Fruit fly (Drosophila melanogaster) whole organism, embryonic: Measurements from ENCODE around the gene Svil.

ENCODE experiments used
- Adf1 ChIP-seq: fragments of 200-800 bp; sonication (Bioruptor generic); IDR thresholded peaks from 2 replicates; pipeline ENCODE4 v1.3.6; 2022; ENCODE audit warnings: missing biosample characterization, missing genetic modification characterization
- CG10274 ChIP-seq: fragments of 200-800 bp; sonication (Bioruptor generic); optimal IDR thresholded peaks from 3 replicates; lab custom pipeline; 2017; ENCODE audit warnings: missing biosample characterization, mild to moderate bottlenecking, missing genetic modification characterization
- CG10565 ChIP-seq: fragments of 200-800 bp; sonication (Bioruptor generic); optimal IDR thresholded peaks from 3 replicates; lab custom pipeline; 2016; ENCODE audit warnings: missing biosample characterization, mild to moderate bottlenecking, missing genetic modification characterization
- CG14710 ChIP-seq: fragments of 200-800 bp; sonication (Bioruptor generic); optimal IDR thresholded peaks from 3 replicates; lab custom pipeline; 2019; ENCODE audit warnings: missing biosample characterization, mild to moderate bottlenecking, missing genetic modification characterization, moderate library complexity
- CG18262 ChIP-seq: fragments of 200-800 bp; optimal IDR thresholded peaks from 3 replicates; lab custom pipeline; 2019; ENCODE audit warnings: missing biosample characterization, mild to moderate bottlenecking, missing genetic modification characterization, moderate library complexity
- CG18476 ChIP-seq: fragments of 200-800 bp; sonication (Bioruptor generic); optimal IDR thresholded peaks from 2 replicates; lab custom pipeline; 2016; ENCODE audit warnings: missing biosample characterization, mild to moderate bottlenecking, missing genetic modification characterization
- CG2199 ChIP-seq: fragments of 200-800 bp; sonication (Bioruptor generic); IDR thresholded peaks from 3 replicates; pipeline ENCODE4 v1.3.6; 2022; ENCODE audit warnings: missing biosample characterization, missing genetic modification characterization
- CG2202 ChIP-seq: fragments of 200-800 bp; sonication (Bioruptor generic); optimal IDR thresholded peaks from 2 replicates; lab custom pipeline; 2018; ENCODE audit warnings: missing biosample characterization, mild to moderate bottlenecking, missing genetic modification characterization
- CG30020 ChIP-seq: fragments of 200-800 bp; optimal IDR thresholded peaks from 2 replicates; lab custom pipeline; 2019; ENCODE audit warnings: missing biosample characterization, mild to moderate bottlenecking, missing genetic modification characterization, moderate library complexity
- CG5180 ChIP-seq: fragments of 200-800 bp; sonication (Bioruptor generic); optimal IDR thresholded peaks from 3 replicates; lab custom pipeline; 2017; ENCODE audit warnings: missing biosample characterization, missing genetic modification characterization, mild to moderate bottlenecking, moderate library complexity, missing genetic modification reagents
- CG5953 ChIP-seq: fragments of 200-800 bp; sonication (Bioruptor generic); IDR thresholded peaks from 2 replicates; pipeline ENCODE4 v1.3.6; 2022; ENCODE audit warnings: missing biosample characterization, missing genetic modification characterization
- CG6654 ChIP-seq: fragments of 200-800 bp; sonication (Bioruptor generic); optimal IDR thresholded peaks from 2 replicates; lab custom pipeline; 2017; ENCODE audit warnings: missing biosample characterization, mild to moderate bottlenecking, missing genetic modification characterization
- CG6765 ChIP-seq: fragments of 200-800 bp; sonication (Bioruptor generic); optimal IDR thresholded peaks from 3 replicates; lab custom pipeline; 2017; ENCODE audit warnings: missing biosample characterization, mild to moderate bottlenecking, missing genetic modification characterization
- CG7745 ChIP-seq: fragments of 200-800 bp; sonication (Bioruptor generic); optimal IDR thresholded peaks from 2 replicates; lab custom pipeline; 2018; ENCODE audit warnings: missing biosample characterization, mild to moderate bottlenecking, missing genetic modification characterization, moderate library complexity
- CG7839 ChIP-seq: fragments of 200-800 bp; sonication (Bioruptor generic); optimal IDR thresholded peaks from 3 replicates; lab custom pipeline; 2018; ENCODE audit warnings: missing biosample characterization, mild to moderate bottlenecking, missing genetic modification characterization, moderate library complexity
- CG7987 ChIP-seq: fragments of 200-800 bp; sonication (Bioruptor generic); optimal IDR thresholded peaks from 2 replicates; lab custom pipeline; 2018; ENCODE audit warnings: missing biosample characterization, mild to moderate bottlenecking, missing genetic modification characterization, moderate library complexity
- CG8924 ChIP-seq: fragments of 200-800 bp; optimal IDR thresholded peaks from 3 replicates; lab custom pipeline; 2019; ENCODE audit warnings: missing biosample characterization, mild to moderate bottlenecking, missing genetic modification characterization, moderate library complexity
- CG9817 ChIP-seq: fragments of 200-800 bp; sonication (Bioruptor generic); optimal IDR thresholded peaks from 2 replicates; lab custom pipeline; 2018; ENCODE audit warnings: missing biosample characterization, mild to moderate bottlenecking, missing genetic modification characterization, moderate library complexity
- CoRest ChIP-seq: fragments of 200-800 bp; sonication (Bioruptor generic); optimal IDR thresholded peaks from 3 replicates; lab custom pipeline; 2018; ENCODE audit warnings: missing biosample characterization, mild to moderate bottlenecking, missing genetic modification characterization, moderate library complexity
- Dek ChIP-seq: fragments of 200-800 bp; sonication (Bioruptor generic); optimal IDR thresholded peaks from 3 replicates; lab custom pipeline; 2019; ENCODE audit warnings: missing biosample characterization, mild to moderate bottlenecking, missing genetic modification characterization, moderate library complexity
- Dfd ChIP-seq, 2 experiments: fragments of >200 bp; optimal IDR thresholded peaks; 2 replicates each; lab custom pipeline; 2017; ENCODE audit warnings: missing biosample characterization in 2 of 2, missing genetic modification characterization in 2 of 2
- Dip3 ChIP-seq: fragments of 200-800 bp; sonication (Bioruptor generic); optimal IDR thresholded peaks from 3 replicates; lab custom pipeline; 2016; ENCODE audit warnings: missing biosample characterization, missing genetic modification characterization
- ERR ChIP-seq: fragments of 200-800 bp; sonication (Bioruptor generic); optimal IDR thresholded peaks from 2 replicates; lab custom pipeline; 2016; ENCODE audit warnings: missing biosample characterization, missing genetic modification characterization
- Ets97D ChIP-seq: fragments of 200-800 bp; sonication (Bioruptor generic); optimal IDR thresholded peaks from 3 replicates; lab custom pipeline; 2016; ENCODE audit warnings: missing biosample characterization, missing genetic modification characterization
- GATAe ChIP-seq: fragments of 200-800 bp; sonication (Bioruptor generic); conservative IDR thresholded peaks from 2 replicates; pipeline ENCODE4 v1.3.6; 2022; ENCODE audit warnings: missing biosample characterization, missing genetic modification characterization
- Hr78 ChIP-seq, 2 experiments: fragments of 200-800 bp in 1 of 2; fragments of >200 bp in 1 of 2; sonication (Bioruptor generic) in 1 of 2; optimal IDR thresholded peaks; 2 replicates each; lab custom pipeline; 2017 to 2019; ENCODE audit warnings: missing biosample characterization in 2 of 2, missing genetic modification characterization in 2 of 2, mild to moderate bottlenecking in 1 of 2, moderate library complexity in 1 of 2
- Med ChIP-seq: fragments of 200-800 bp; sonication (Bioruptor generic); peaks from one replicate; lab custom pipeline; 2016; ENCODE audit warnings: missing biosample characterization, missing genetic modification characterization, mild to moderate bottlenecking, inconsistent platforms, moderate library complexity
- Meics ChIP-seq: fragments of 200-800 bp; sonication (Bioruptor generic); optimal IDR thresholded peaks from 2 replicates; lab custom pipeline; 2017; ENCODE audit warnings: missing biosample characterization, mild to moderate bottlenecking, missing genetic modification characterization
- Pdp1 ChIP-seq, 2 experiments: fragments of 200-800 bp; sonication (Bioruptor generic); optimal IDR thresholded peaks; 3 replicates each; lab custom pipeline; 2016; ENCODE audit warnings: missing biosample characterization in 2 of 2, missing genetic modification characterization in 2 of 2, mild to moderate bottlenecking in 1 of 2, moderate library complexity in 1 of 2
- Six4 ChIP-seq: fragments of 200-800 bp; sonication (Bioruptor generic); optimal IDR thresholded peaks from 2 replicates; lab custom pipeline; 2016; ENCODE audit warnings: missing biosample characterization, missing genetic modification characterization
- Vsx1 ChIP-seq: fragments of 200-800 bp; sonication (Bioruptor generic); optimal IDR thresholded peaks from 2 replicates; lab custom pipeline; 2017; ENCODE audit warnings: missing biosample characterization, mild to moderate bottlenecking, missing genetic modification characterization, missing genetic modification reagents
- abd-A ChIP-seq: fragments of 200-800 bp; sonication (Bioruptor generic); optimal IDR thresholded peaks from 3 replicates; lab custom pipeline; 2019; ENCODE audit warnings: missing biosample characterization, mild to moderate bottlenecking, missing genetic modification characterization, moderate library complexity
- cato ChIP-seq: fragments of 200-800 bp; sonication (Bioruptor generic); optimal IDR thresholded peaks from 2 replicates; lab custom pipeline; 2016; ENCODE audit warnings: missing biosample characterization, missing genetic modification characterization, borderline replicate concordance
- chinmo ChIP-seq: fragments of 200-800 bp; sonication (Bioruptor generic); IDR thresholded peaks from 4 replicates; pipeline ENCODE4 v1.3.6; 2022; ENCODE audit warnings: missing biosample characterization, missing genetic modification characterization; ENCODE audit not compliant: partially characterized antibody
- chm ChIP-seq: fragments of 200-800 bp; sonication (Bioruptor generic); IDR thresholded peaks from 2 replicates; pipeline ENCODE4 v1.3.6; 2022; ENCODE audit warnings: missing biosample characterization, missing genetic modification characterization
- dmrt11E ChIP-seq: fragments of 200-800 bp; sonication (Bioruptor generic); optimal IDR thresholded peaks from 3 replicates; lab custom pipeline; 2018; ENCODE audit warnings: missing biosample characterization, mild to moderate bottlenecking, missing genetic modification characterization, moderate library complexity
- eyg ChIP-seq: fragments of 200-800 bp; sonication (Bioruptor generic); optimal IDR thresholded peaks from 3 replicates; lab custom pipeline; 2016; ENCODE audit warnings: missing biosample characterization, missing genetic modification characterization
- gcm ChIP-seq: fragments of 200-800 bp; sonication (Bioruptor generic); optimal IDR thresholded peaks from 2 replicates; lab custom pipeline; 2019; ENCODE audit warnings: missing biosample characterization, mild to moderate bottlenecking, missing genetic modification characterization, moderate library complexity
- gsb-n ChIP-seq: fragments of 200-800 bp; sonication (Bioruptor generic); optimal IDR thresholded peaks from 3 replicates; lab custom pipeline; 2018; ENCODE audit warnings: missing biosample characterization, mild to moderate bottlenecking, missing genetic modification characterization
- lilli ChIP-seq: fragments of 200-800 bp; sonication (Bioruptor generic); optimal IDR thresholded peaks from 3 replicates; lab custom pipeline; 2016; ENCODE audit warnings: missing biosample characterization, missing genetic modification characterization
- luna ChIP-seq: fragments of 200-800 bp; sonication (Bioruptor generic); optimal IDR thresholded peaks from 2 replicates; lab custom pipeline; 2016; ENCODE audit warnings: missing biosample characterization, missing genetic modification characterization
- pho ChIP-seq: fragments of 200-800 bp; sonication (Bioruptor generic); optimal IDR thresholded peaks from 2 replicates; lab custom pipeline; 2016; ENCODE audit warnings: missing biosample characterization, missing genetic modification characterization
- salm ChIP-seq: fragments of 200-800 bp; sonication (Bioruptor generic); optimal IDR thresholded peaks from 2 replicates; lab custom pipeline; 2018; ENCODE audit warnings: missing biosample characterization, mild to moderate bottlenecking, missing genetic modification characterization
- sc ChIP-seq, 3 experiments: fragments of >200 bp in 2 of 3; fragments of 200-800 bp in 1 of 3; sonication (Bioruptor generic) in 1 of 3; optimal IDR thresholded peaks; 2 replicates in 2 of 3; 3 replicates in 1 of 3; lab custom pipeline; 2017; ENCODE audit warnings: mild to moderate bottlenecking in 1 of 3, missing biosample characterization in 1 of 3, missing genetic modification characterization in 1 of 3, missing genetic modification reagents in 1 of 3
- sens ChIP-seq: fragments of 200-800 bp; sonication (Bioruptor generic); peaks from one replicate; lab custom pipeline; 2016; ENCODE audit warnings: missing biosample characterization, missing genetic modification characterization
- sqz ChIP-seq: fragments of 200-800 bp; sonication (Bioruptor generic); optimal IDR thresholded peaks from 3 replicates; lab custom pipeline; 2018; ENCODE audit warnings: missing biosample characterization, mild to moderate bottlenecking, missing genetic modification characterization

Gene Svil

dm6 chr3L:2387816-2388215, 10.4 kb downstream of the Svil start (continued):
- TF ChIP-seq Med (GFP tag; lab: Kevin White, UChicago) = peak; percentile 5
- TF ChIP-seq chm (GFP tag; lab: Robert Waterston, UW) = 0 out of 2 replicates have a peak, but pooled peaks have one; percentile 47

dm6 chr3L:2388683-2389315, 11.3 kb downstream of the Svil start, which contains the start of gene Mzt1:
TSS of gene Mzt1 (plus strand) at chr3L:2389265.
- TF ChIP-seq CoRest = no peak
- TF ChIP-seq Pdp1 (GFP tag; optimal IDR thresholded peaks at IDR 0.05; lab: Kevin White, UChicago) = peak in 1 of 2 experiments; percentile 5
- TF ChIP-seq gcm (GFP tag; lab: Kevin White, UChicago) = peak; percentile 18
- no peak for TF ChIP-seq CG7987 (GFP tag; lab: Kevin White, UChicago)
- TF ChIP-seq Dfd (GFP tag; optimal IDR thresholded peaks at IDR 0.05; lab: Kevin White, UChicago) = no peak
- TF ChIP-seq lilli (GFP tag; lab: Kevin White, UChicago) = no peak
- TF ChIP-seq luna (GFP tag; lab: Kevin White, UChicago) = no peak
- no peak for TF ChIP-seq CG5953 (GFP tag; lab: Robert Waterston, UW)
- TF ChIP-seq pho (GFP tag; lab: Kevin White, UChicago) = no peak
- peak; percentile 31 for TF ChIP-seq Vsx1 (GFP tag; lab: Kevin White, UChicago)
- TF ChIP-seq CG9817 (tag; lab: Kevin White, UChicago) = no peak
- peak; percentile 72; the same call in 1 of the 3 replicates for TF ChIP-seq CG2199 (GFP tag; lab: Robert Waterston, UW)
- no peak for TF ChIP-seq Six4 (GFP tag; lab: Kevin White, UChicago)
- no peak for TF ChIP-seq GATAe
- peak; percentile 18 for TF ChIP-seq sqz (GFP tag; lab: Kevin White, UChicago)
- no peak for TF ChIP-seq CG10274 (GFP tag; lab: Kevin White, UChicago)
- no peak for TF ChIP-seq CG7745 (tag; lab: Kevin White, UChicago)
- no peak for TF ChIP-seq CG6765 (GFP tag; lab: Kevin White, UChicago)
- TF ChIP-seq cato (GFP tag; lab: Kevin White, UChicago) = no peak
- TF ChIP-seq Dek (tag; lab: Kevin White, UChicago) = no peak
- TF ChIP-seq Dip3 (GFP tag; lab: Kevin White, UChicago) = no peak
- TF ChIP-seq Ets97D (GFP tag; lab: Kevin White, UChicago) = no peak
- TF ChIP-seq CG18476 = no peak
- peak; percentile 57 for TF ChIP-seq abd-A (tag; lab: Kevin White, UChicago)
- no peak for TF ChIP-seq CG2202 (tag; lab: Kevin White, UChicago)
- TF ChIP-seq sens (GFP tag; lab: Kevin White, UChicago) = peak; percentile 59
- TF ChIP-seq CG5180 (GFP tag; lab: Kevin White, UChicago) = no peak
- TF ChIP-seq Hr78 (GFP tag; optimal IDR thresholded peaks at IDR 0.05; lab: Kevin White, UChicago) = peak in 1 of 2 experiments; percentile 88
- no peak for TF ChIP-seq chinmo (GFP tag; lab: Robert Waterston, UW)
- TF ChIP-seq CG6654 (GFP tag; lab: Kevin White, UChicago) = no peak
- TF ChIP-seq CG30020 (tag; lab: Kevin White, UChicago) = no peak
- TF ChIP-seq CG10565 (GFP tag; lab: Kevin White, UChicago) = no peak
- no peak for TF ChIP-seq CG14710
- no peak for TF ChIP-seq CG18262 (tag; lab: Kevin White, UChicago)
- TF ChIP-seq CG7839 (tag; lab: Kevin White, UChicago) = no peak
- TF ChIP-seq dmrt11E (tag; lab: Kevin White, UChicago) = no peak
- TF ChIP-seq gsb-n (tag; lab: Kevin White, UChicago) = peak; percentile 7
- TF ChIP-seq sc (optimal IDR thresholded peaks at IDR 0.05; lab: Kevin White, UChicago) = no peak
- TF ChIP-seq sc (GFP tag; optimal IDR thresholded peaks at IDR 0.05; lab: Kevin White, UChicago) = no peak
- no peak for TF ChIP-seq salm
- TF ChIP-seq eyg = no peak
- peak; percentile 50 for TF ChIP-seq Med (GFP tag; lab: Kevin White, UChicago)
- TF ChIP-seq CG8924 (tag; lab: Kevin White, UChicago) = no peak
- no peak for TF ChIP-seq Adf1 (GFP tag; lab: Robert Waterston, UW)
- no peak for TF ChIP-seq Meics (GFP tag; lab: Kevin White, UChicago)
- no peak for TF ChIP-seq ERR
